Fruit fly (Drosophila melanogaster): ENCODE data around the gene sbm.
A peak's percentile ranks its signal among the peaks of the same experiment; 100 is the strongest.

Gene sbm

dm6 chrX:14582784-14583699 is 19.3 kb downstream of the sbm start, which contains the start of the genes mRpS25 and nmdyn-D6 (continued):
- TF ChIP-seq Aef1 (GFP tag; IDR thresholded peaks at IDR 0.05) (peak; percentile 21; the same call in 1 of the 3 replicates), CG14710 (tag; optimal IDR thresholded peaks at IDR 0.05) (peak; percentile 45), CG12236 (GFP tag; optimal IDR thresholded peaks at IDR 0.05) (no peak), CG11504 (tag; optimal IDR thresholded peaks at IDR 0.05) (peak; percentile 50), unc-4 (GFP tag; IDR thresholded peaks at IDR 0.05; ENCODE audit: partially characterized antibody) (peak; percentile 56), CG1602 (GFP tag; optimal IDR thresholded peaks at IDR 0.05) (peak; percentile 55), psq (GFP tag; optimal IDR thresholded peaks at IDR 0.05) (no peak), hb (GFP tag; IDR thresholded peaks at IDR 0.05; ENCODE audit: partially characterized antibody) (0 out of 3 replicates have a peak, but pooled peaks have one; percentile 40), CG8388 (GFP tag; optimal IDR thresholded peaks at IDR 0.05) (peak; percentile 5), tna (GFP tag; IDR thresholded peaks at IDR 0.05; ENCODE audit: partially characterized antibody) (0 out of 2 replicates have a peak, but pooled peaks have one; percentile 24), CG17802 (tag; optimal IDR thresholded peaks at IDR 0.05) (peak; percentile 42), CG8359 (GFP tag; optimal IDR thresholded peaks at IDR 0.05; ENCODE audit: borderline replicate concordance) (no peak), bsh (GFP tag; optimal IDR thresholded peaks at IDR 0.05) (peak in 1 of 2 experiments; percentile 18), CG10366 (GFP tag; IDR thresholded peaks at IDR 0.05) (peak; percentile 7; the same call in 1 of the 2 replicates), sisA (GFP tag; IDR thresholded peaks at IDR 0.05) (peak; percentile 35; the same call in 1 of the 2 replicates), CG15696 (tag; optimal IDR thresholded peaks at IDR 0.05) (peak; percentile 6), sens (GFP tag) (peak; percentile 71), H15 (GFP tag; IDR thresholded peaks at IDR 0.05) (peak; percentile 34; the same call in 1 of the 3 replicates), CG12155 (GFP tag; optimal IDR thresholded peaks at IDR 0.05) (peak; percentile 19), CG9817 (tag; optimal IDR thresholded peaks at IDR 0.05) (peak; percentile 17), CG7928 (GFP tag; optimal IDR thresholded peaks at IDR 0.05) (no peak), CG11723 (GFP tag; optimal IDR thresholded peaks at IDR 0.05) (no peak), Abd-B (GFP tag; optimal IDR thresholded peaks at IDR 0.05) (peak; percentile 55), CG16813 (GFP tag; IDR thresholded peaks at IDR 0.05; ENCODE audit: partially characterized antibody) (peak; percentile 50), sna (GFP tag; IDR thresholded peaks at IDR 0.05; ENCODE audit: partially characterized antibody) (0 out of 2 replicates have a peak, but pooled peaks have one; percentile 16), gem (tag; optimal IDR thresholded peaks at IDR 0.05) (peak; percentile 58), Hmr (GFP tag; optimal IDR thresholded peaks at IDR 0.05) (no peak), az2 (GFP tag; optimal IDR thresholded peaks at IDR 0.05) (peak; percentile 27), CG16863 (GFP tag; optimal IDR thresholded peaks at IDR 0.05) (no peak), CG30403 (GFP tag; optimal IDR thresholded peaks at IDR 0.05) (peak; percentile 61), CG4820 (GFP tag; optimal IDR thresholded peaks at IDR 0.05) (peak; percentile 22), Ets65A (GFP tag) (peak; percentile 45), btn (GFP tag; optimal IDR thresholded peaks at IDR 0.05) (no peak), CG7357 (GFP tag; IDR thresholded peaks at IDR 0.05) (peak; percentile 86), CG6791 (GFP tag; IDR thresholded peaks at IDR 0.05; ENCODE audit: partially characterized antibody) (peak; percentile 50; the same call in 1 of the 3 replicates), Rfx (GFP tag; IDR thresholded peaks at IDR 0.05) (peak; percentile 66), zfh2 (GFP tag; optimal IDR thresholded peaks at IDR 0.05) (peak; percentile 36), wor (GFP tag; IDR thresholded peaks at IDR 0.05) (peak; percentile 13; the same call in 1 of the 2 replicates), ham (GFP tag; IDR thresholded peaks at IDR 0.05) (no peak), CG14860 (GFP tag; IDR thresholded peaks at IDR 0.05; ENCODE audit: partially characterized antibody) (no peak), Pdp1 (GFP tag; optimal IDR thresholded peaks at IDR 0.05) (peak; percentile 14 to 98), unpg (GFP tag; optimal IDR thresholded peaks at IDR 0.05) (peak; percentile 11), MESR4 (GFP tag; optimal IDR thresholded peaks at IDR 0.05) (peak; percentile 51), CG4282 (GFP tag; optimal IDR thresholded peaks at IDR 0.05) (no peak), cato (GFP tag; optimal IDR thresholded peaks at IDR 0.05; ENCODE audit: borderline replicate concordance) (no peak), CG34224 (GFP tag; IDR thresholded peaks at IDR 0.05; ENCODE audit: partially characterized antibody) (peak; percentile 47; the same call in 1 of the 3 replicates)
